Worm (Caenorhabditis elegans): ENCODE results near the gene fbxb-74.

The fbxb-74 gene

DNA sequence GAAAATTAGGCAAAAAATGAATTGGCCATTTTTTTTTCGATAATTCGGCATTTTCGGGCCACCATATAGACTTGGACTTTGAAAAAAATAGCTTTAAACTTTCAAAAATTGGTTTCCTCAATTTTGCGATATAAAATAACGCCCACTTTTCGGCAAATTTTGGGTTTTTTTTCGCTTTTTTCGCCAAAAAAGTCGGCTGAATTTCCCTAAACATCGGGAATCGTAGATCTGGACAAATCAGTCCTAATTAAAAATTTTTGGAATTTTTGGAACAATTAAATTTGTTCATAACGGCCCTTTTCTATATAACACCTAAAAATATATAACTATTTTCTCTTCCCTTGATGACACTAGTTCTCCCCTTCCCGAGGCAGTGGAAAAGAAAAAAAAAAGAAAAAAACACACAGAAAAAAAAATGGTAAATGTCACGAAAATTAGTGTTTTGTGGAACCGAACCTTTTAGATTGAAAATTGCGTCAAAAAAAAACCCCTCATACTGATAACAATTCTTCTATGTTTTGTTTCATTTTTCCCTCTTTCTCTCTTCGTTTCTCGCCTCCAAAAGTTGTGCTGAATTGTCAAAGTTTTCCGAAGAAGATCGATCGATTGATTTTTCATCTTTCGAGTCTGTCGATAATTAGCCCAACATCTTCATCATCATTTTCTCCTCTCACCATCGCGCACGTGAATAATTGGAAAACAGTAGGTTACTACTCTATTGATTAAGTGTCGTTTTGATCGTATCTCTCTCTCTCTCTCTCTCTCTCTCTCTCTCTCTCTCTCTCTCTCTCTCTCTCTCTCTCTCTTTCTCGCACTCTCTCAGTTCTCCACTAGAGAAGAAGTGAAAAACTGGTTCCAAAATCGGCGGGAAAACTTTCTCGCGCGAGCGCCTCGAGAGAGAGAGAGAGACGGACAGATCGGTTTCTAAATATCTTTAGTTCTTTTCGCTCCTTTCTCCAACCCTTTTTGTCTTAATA, 38.5 kb downstream of the fbxb-74 start, which contains the start of gene Y24D9A.6 (continued):
- TF ChIP-seq unc-30 (tag; optimal IDR thresholded peaks at IDR 0.05) (no peak), nhr-47 (tag; optimal IDR thresholded peaks at IDR 0.05) (peak; percentile 84), zag-1 (tag; optimal IDR thresholded peaks at IDR 0.05) (no peak), nhr-84 (tag; optimal IDR thresholded peaks at IDR 0.05) (no peak), ztf-11 (tag; optimal IDR thresholded peaks at IDR 0.05) (no peak), snu-23 (GFP tag; optimal IDR thresholded peaks at IDR 0.05) (peak; percentile 63), ceh-8 (GFP tag; optimal IDR thresholded peaks at IDR 0.05) (no peak), nhr-19 (GFP tag; conservative IDR thresholded peaks at IDR 0.05) (peak; percentile 89), C04F5.9 (tag; optimal IDR thresholded peaks at IDR 0.05) (no peak), nhr-76 (tag; optimal IDR thresholded peaks at IDR 0.05) (no peak), nhr-12 (tag; optimal IDR thresholded peaks at IDR 0.05) (no peak), alr-1 (tag; optimal IDR thresholded peaks at IDR 0.05; ENCODE audit: borderline replicate concordance) (no peak), aha-1 (tag; optimal IDR thresholded peaks at IDR 0.05) (no peak), efl-3 (GFP tag; optimal IDR thresholded peaks at IDR 0.05) (peak; percentile 96), pax-3 (tag; optimal IDR thresholded peaks at IDR 0.05) (peak; percentile 4), mdl-1 (tag; optimal IDR thresholded peaks at IDR 0.05) (peak; percentile 10 to 63), nhr-237 (tag; optimal IDR thresholded peaks at IDR 0.05) (peak; percentile 57), elt-2 (tag; optimal IDR thresholded peaks at IDR 0.05) (no peak), Y116A8C.19 (tag; optimal IDR thresholded peaks at IDR 0.05; ENCODE audit: borderline replicate concordance) (no peak), irx-1 (tag; optimal IDR thresholded peaks at IDR 0.05) (peak; percentile 80), vab-15 (tag; optimal IDR thresholded peaks at IDR 0.05) (peak; percentile 66), elt-3 (tag; optimal IDR thresholded peaks at IDR 0.05) (peak in 3 of 6 experiments; percentile 69 to 89 (median 76)), nhr-90 (tag; optimal IDR thresholded peaks at IDR 0.05; ENCODE audit: poor library complexity) (peak; percentile 94), fkh-10 (GFP tag; optimal IDR thresholded peaks at IDR 0.05) (no peak), sox-4 (tag; optimal IDR thresholded peaks at IDR 0.05) (no peak), lin-13 (GFP tag; optimal IDR thresholded peaks at IDR 0.05) (peak; percentile 73), nhr-77 (tag; optimal IDR thresholded peaks at IDR 0.05) (peak; percentile 61), mep-1 (tag; optimal IDR thresholded peaks at IDR 0.05) (peak; percentile 78), isw-1 (GFP tag; IDR thresholded peaks at IDR 0.05) (no peak), C34B4.2 (tag; optimal IDR thresholded peaks at IDR 0.05) (no peak), dsc-1 (tag; optimal IDR thresholded peaks at IDR 0.05) (no peak), pqm-1 (tag; optimal IDR thresholded peaks at IDR 0.05) (no peak), lsy-2 (tag; optimal IDR thresholded peaks at IDR 0.05) (peak; percentile 72 to 81), rnt-1 (tag; optimal IDR thresholded peaks at IDR 0.05) (peak; percentile 49), sptf-1 (tag; optimal IDR thresholded peaks at IDR 0.05) (no peak), hpl-2 (GFP tag; optimal IDR thresholded peaks at IDR 0.05) (peak; percentile 74), dpl-1 (GFP tag; optimal IDR thresholded peaks at IDR 0.05) (peak; percentile 60 to 75 (median 69)), ceh-88 (GFP tag; IDR thresholded peaks at IDR 0.05) (0 out of 2 replicates have a peak, but pooled peaks have one; percentile 43), lin-14 (GFP tag; optimal IDR thresholded peaks at IDR 0.05) (peak; percentile 95), ces-1 (GFP tag; optimal IDR thresholded peaks at IDR 0.05) (no peak), unc-86 (tag; optimal IDR thresholded peaks at IDR 0.05) (no peak), nhr-71 (tag; optimal IDR thresholded peaks at IDR 0.05) (peak; percentile 88), blmp-1 (tag; optimal IDR thresholded peaks at IDR 0.05) (peak; percentile 98), mef-2 (tag; optimal IDR thresholded peaks at IDR 0.05) (no peak), F16B12.6 (tag; optimal IDR thresholded peaks at IDR 0.05) (no peak), unc-130 (tag; optimal IDR thresholded peaks at IDR 0.05) (peak; percentile 17), fos-1 (tag; optimal IDR thresholded peaks at IDR 0.05) (peak; percentile 55), swsn-7 (tag; optimal IDR thresholded peaks at IDR 0.05) (peak; percentile 43), unc-98 (GFP tag; IDR thresholded peaks at IDR 0.05) (no peak), mab-9 (GFP tag; IDR thresholded peaks at IDR 0.05) (peak; percentile 59), C16A3.4 (tag; optimal IDR thresholded peaks at IDR 0.05) (peak; percentile 72)

All from whole organism, L1 larva.